Worm (Caenorhabditis elegans) whole organism, young adult: ENCODE data around the gene erfa-3.

Experiments
- C17E4.6 ChIP-seq: fragments of 200-800 bp; sonication (Bioruptor generic); IDR thresholded peaks from 2 replicates; pipeline ENCODE4 v1.3.6; 2022; ENCODE audit warnings: missing genetic modification reagents, missing genetic modification characterization, missing compliant biosample characterization
- D2030.7 ChIP-seq: fragments of 200-800 bp; sonication (Bioruptor generic); IDR thresholded peaks from 2 replicates; pipeline ENCODE4 v1.3.6; 2022; ENCODE audit warnings: missing genetic modification reagents, missing genetic modification characterization, missing compliant biosample characterization
- F23B12.7 ChIP-seq: sonication (generic microtip); optimal IDR thresholded peaks from 2 replicates; lab custom pipeline; 2017; ENCODE audit warnings: missing genetic modification characterization, mild to moderate bottlenecking, missing compliant biosample characterization, antibody characterized with exemption, moderate library complexity; ENCODE audit not compliant: insufficient read depth
- F55B11.4 ChIP-seq: sonication (generic microtip); optimal IDR thresholded peaks from 2 replicates; lab custom pipeline; 2016; ENCODE audit warnings: missing compliant biosample characterization, missing genetic modification characterization, borderline replicate concordance; ENCODE audit not compliant: insufficient read depth
- T26A5.8 ChIP-seq: sonication (generic microtip); optimal IDR thresholded peaks from 2 replicates; lab custom pipeline; 2016; ENCODE audit warnings: missing genetic modification characterization, missing compliant biosample characterization
- Y53G8AR.9 ChIP-seq: fragments of 200-800 bp; sonication (Bioruptor generic); conservative IDR thresholded peaks from 2 replicates; pipeline ENCODE4 v1.3.6; 2022; ENCODE audit warnings: missing genetic modification reagents, missing genetic modification characterization, missing compliant biosample characterization
- Y67H2A.10 ChIP-seq: fragments of 200-800 bp; sonication (Bioruptor generic); conservative IDR thresholded peaks from 2 replicates; pipeline ENCODE4 v1.3.6; 2022; ENCODE audit warnings: missing genetic modification reagents, missing genetic modification characterization, missing compliant biosample characterization
- ama-1 ChIP-seq, 3 experiments: fragments of 150-350 bp in 1 of 3; sonication (generic microtip) in 2 of 3; optimal IDR thresholded peaks; 2 replicates each; lab custom pipeline; 2014 to 2018; ENCODE audit warnings: missing biosample characterization in 2 of 3, missing genetic modification characterization in 2 of 3, missing genetic modification reagents in 2 of 3
- aptf-2 ChIP-seq: fragments of 200-800 bp; sonication (Bioruptor generic); conservative IDR thresholded peaks from 2 replicates; pipeline ENCODE4 v1.3.6; 2022; ENCODE audit warnings: missing genetic modification reagents, missing genetic modification characterization, missing compliant biosample characterization
- aptf-3 ChIP-seq: fragments of 200-800 bp; sonication (Bioruptor generic); IDR thresholded peaks from 2 replicates; pipeline ENCODE4 v1.3.6; 2022; ENCODE audit warnings: missing genetic modification characterization, missing compliant biosample characterization
- atf-7 ChIP-seq: sonication (generic microtip); optimal IDR thresholded peaks from 2 replicates; lab custom pipeline; 2017; ENCODE audit warnings: mild to moderate bottlenecking, missing genetic modification characterization, missing compliant biosample characterization
- cebp-2 ChIP-seq: fragments of 200-800 bp; sonication (Bioruptor generic); IDR thresholded peaks from 2 replicates; pipeline ENCODE4 v1.3.6; 2022; ENCODE audit warnings: missing genetic modification characterization, missing compliant biosample characterization
- die-1 ChIP-seq: sonication (generic microtip); optimal IDR thresholded peaks from 2 replicates; lab custom pipeline; 2016; ENCODE audit warnings: missing genotype, mild to moderate bottlenecking, missing genetic modification characterization, missing compliant biosample characterization
- dox-1 ChIP-seq: fragments of 200-800 bp; sonication (Bioruptor generic); IDR thresholded peaks from 2 replicates; pipeline ENCODE4 v1.3.6; 2022; ENCODE audit warnings: missing genetic modification reagents, missing genetic modification characterization, missing compliant biosample characterization
- dpl-1 ChIP-seq: fragments of 150-350 bp; optimal IDR thresholded peaks from 2 replicates; lab custom pipeline; 2014; ENCODE audit warnings: missing biosample characterization, missing genetic modification reagents, missing genetic modification characterization
- ekl-4 ChIP-seq: fragments of 200-800 bp; sonication (Bioruptor generic); IDR thresholded peaks from 2 replicates; pipeline ENCODE4 v1.3.6; 2022; ENCODE audit warnings: missing genetic modification reagents, missing genetic modification characterization, missing compliant biosample characterization
- him-1 ChIP-seq: sonication (generic microtip); optimal IDR thresholded peaks from 2 replicates; lab custom pipeline; 2016; ENCODE audit warnings: missing genotype, missing genetic modification reagents, missing genetic modification characterization, missing compliant biosample characterization
- hlh-12 ChIP-seq: sonication (generic microtip); optimal IDR thresholded peaks from 2 replicates; lab custom pipeline; 2016; ENCODE audit warnings: missing genetic modification characterization, missing compliant biosample characterization
- hrde-1 ChIP-seq: sonication (generic microtip); optimal IDR thresholded peaks from 2 replicates; lab custom pipeline; 2016; ENCODE audit warnings: missing genetic modification characterization, mild to moderate bottlenecking, missing compliant biosample characterization, moderate library complexity, missing genotype, missing genetic modification reagents, borderline replicate concordance
- let-607 ChIP-seq, 2 experiments: fragments of 200-800 bp in 1 of 2; sonication (Bioruptor generic) in 1 of 2; sonication (generic microtip) in 1 of 2; optimal IDR thresholded peaks; 2 replicates each; lab custom pipeline; 2016 to 2018; ENCODE audit warnings: mild to moderate bottlenecking in 2 of 2, missing compliant biosample characterization in 2 of 2, missing genetic modification characterization in 2 of 2, moderate library complexity in 2 of 2, missing genotype in 1 of 2
- lin-35 ChIP-seq, 3 experiments: fragments of 150-350 bp in 2 of 3; sonication (generic microtip) in 1 of 3; optimal IDR thresholded peaks; 2 replicates each; lab custom pipeline; 2014 to 2018; ENCODE audit warnings: missing biosample characterization in 3 of 3, missing genetic modification characterization in 3 of 3, missing genetic modification reagents in 3 of 3
- lin-40 ChIP-seq: sonication (generic microtip); optimal IDR thresholded peaks from 2 replicates; lab custom pipeline; 2016; ENCODE audit warnings: missing genetic modification characterization, mild to moderate bottlenecking, missing compliant biosample characterization, missing genotype, missing genetic modification reagents
- madf-6 ChIP-seq: fragments of 200-800 bp; sonication (Bioruptor generic); IDR thresholded peaks from 2 replicates; pipeline ENCODE4 v1.3.6; 2022; ENCODE audit warnings: missing genetic modification reagents, missing genetic modification characterization, missing compliant biosample characterization
- nhr-120 ChIP-seq: fragments of 200-800 bp; sonication (Bioruptor generic); IDR thresholded peaks from 2 replicates; pipeline ENCODE4 v1.3.6; 2022; ENCODE audit warnings: missing genetic modification characterization, missing compliant biosample characterization
- nhr-27 ChIP-seq: fragments of 200-800 bp; sonication (Bioruptor generic); optimal IDR thresholded peaks from 2 replicates; lab custom pipeline; 2018; ENCODE audit warnings: mild to moderate bottlenecking, missing genetic modification characterization, moderate library complexity, missing compliant biosample characterization
- nhr-80 ChIP-seq: sonication (generic microtip); optimal IDR thresholded peaks from 2 replicates; lab custom pipeline; 2016; ENCODE audit warnings: missing genetic modification characterization, missing compliant biosample characterization
- nhr-90 ChIP-seq: sonication (generic microtip); optimal IDR thresholded peaks from 2 replicates; lab custom pipeline; 2016; ENCODE audit warnings: missing genotype, mild to moderate bottlenecking, missing genetic modification characterization, missing compliant biosample characterization
- pbrm-1 ChIP-seq: fragments of 200-800 bp; sonication (Bioruptor generic); IDR thresholded peaks from 2 replicates; pipeline ENCODE4 v1.3.6; 2022; ENCODE audit warnings: missing genetic modification reagents, missing genetic modification characterization, missing compliant biosample characterization
- sea-2 ChIP-seq: fragments of 200-800 bp; sonication (Bioruptor generic); IDR thresholded peaks from 2 replicates; pipeline ENCODE4 v1.3.6; 2022; ENCODE audit warnings: missing genetic modification characterization, missing compliant biosample characterization
- tbp1 ChIP-seq: fragments of 200-800 bp; sonication (Bioruptor generic); optimal IDR thresholded peaks from 2 replicates; lab custom pipeline; 2018; ENCODE audit warnings: mild to moderate bottlenecking, missing genetic modification characterization, missing compliant biosample characterization
- unc-130 ChIP-seq: sonication (generic microtip); optimal IDR thresholded peaks from 2 replicates; lab custom pipeline; 2016; ENCODE audit warnings: missing genetic modification reagents, missing genetic modification characterization, missing compliant biosample characterization
- ztf-18 ChIP-seq: sonication (generic microtip); optimal IDR thresholded peaks from 2 replicates; lab custom pipeline; 2016; ENCODE audit warnings: missing genotype, mild to moderate bottlenecking, missing genetic modification characterization, missing compliant biosample characterization
- ztf-25 ChIP-seq: fragments of 200-800 bp; sonication (Bioruptor generic); IDR thresholded peaks from 2 replicates; pipeline ENCODE4 v1.3.6; 2022; ENCODE audit warnings: missing genetic modification reagents, missing genetic modification characterization, missing compliant biosample characterization
- ztf-26 ChIP-seq: sonication (generic microtip); optimal IDR thresholded peaks from 2 replicates; lab custom pipeline; 2017; ENCODE audit warnings: missing genetic modification characterization, missing compliant biosample characterization

The erfa-3 gene

DNA sequence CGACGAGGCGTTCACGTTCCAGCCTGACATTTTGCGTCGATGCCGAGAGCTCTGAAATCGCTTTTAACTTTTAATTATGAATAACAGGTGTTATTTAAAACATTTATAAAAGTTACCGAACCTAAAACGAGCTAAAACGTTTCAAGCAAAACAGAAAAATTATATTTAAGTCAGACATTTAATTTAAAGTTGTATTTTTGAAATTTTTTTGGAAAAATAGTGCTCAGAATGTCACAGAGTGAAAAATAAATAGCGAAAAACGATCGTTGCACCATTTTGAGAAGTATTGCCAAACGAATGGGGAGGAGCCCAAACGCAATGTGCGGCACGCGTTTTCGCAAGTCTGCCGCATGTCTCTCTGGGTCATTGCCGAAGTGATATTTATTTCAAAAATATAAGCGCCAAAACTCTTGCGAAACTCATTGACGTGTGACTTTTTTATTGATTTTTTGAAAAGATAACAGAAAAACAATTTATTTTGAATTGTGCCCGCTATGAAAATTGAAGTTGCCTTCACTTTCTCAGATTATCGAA is at the start of gene erfa-3 (continued):
- no peak for TF ChIP-seq C17E4.6 (GFP tag; lab: Robert Waterston, UW)
- no peak for TF ChIP-seq aptf-3 (GFP tag; lab: Robert Waterston, UW)
- TF ChIP-seq dpl-1 (GFP tag; lab: Kevin White, UChicago) = peak; percentile 27
- TF ChIP-seq D2030.7 (GFP tag; lab: Robert Waterston, UW) = peak; percentile 38; the same call in 1 of the 2 replicates
- peak; percentile 49 for TF ChIP-seq lin-40 (tag; lab: Kevin White, UChicago)
- TF ChIP-seq F23B12.7 (tag; lab: Kevin White, UChicago) = peak; percentile 59
- TF ChIP-seq him-1 (tag; lab: Kevin White, UChicago) = peak; percentile 17
- peak in 1 of 3 experiments; percentile 69 for TF ChIP-seq lin-35 (GFP tag; optimal IDR thresholded peaks at IDR 0.05; lab: Kevin White, UChicago)
- TF ChIP-seq tbp1 (GFP tag; lab: Kevin White, UChicago) = peak; percentile 33
- no peak for TF ChIP-seq atf-7 (tag; lab: Kevin White, UChicago)
- peak in 1 of 2 experiments; percentile 2 for TF ChIP-seq let-607 (tag; optimal IDR thresholded peaks at IDR 0.05; lab: Kevin White, UChicago)
- TF ChIP-seq Y67H2A.10 (GFP tag; lab: Robert Waterston, UW) = peak; percentile 49; the same call in 1 of the 2 replicates
- no peak for TF ChIP-seq F55B11.4 (tag; lab: Kevin White, UChicago)
- TF ChIP-seq nhr-80 = peak; percentile 63
- TF ChIP-seq ztf-18 (tag; lab: Kevin White, UChicago) = peak; percentile 43
- no peak for TF ChIP-seq ama-1 (optimal IDR thresholded peaks at IDR 0.05; lab: Kevin White, UChicago)
- TF ChIP-seq ama-1 (GFP tag; optimal IDR thresholded peaks at IDR 0.05; lab: Kevin White, UChicago) = peak in 1 of 2 experiments; percentile 30

ce11 chrV:11161791-11162190 is 48.9 kb upstream of the erfa-3 start, which contains the start of gene srg-41:
Gene srg-41 (minus strand): TSS chrV:11161891.
- TF ChIP-seq ztf-25 (GFP tag; lab: Robert Waterston, UW) = no peak

ce11 chrV:11157947-11158346 is 45.1 kb upstream of the erfa-3 start, which contains the start of gene srg-42:
Gene srg-42 (minus strand): TSS chrV:11158047.
- TF ChIP-seq hrde-1 (tag; lab: Kevin White, UChicago) = no peak
- TF ChIP-seq him-1 (tag; lab: Kevin White, UChicago) = no peak
- TF ChIP-seq unc-130 (GFP tag; lab: Kevin White, UChicago) = no peak
- TF ChIP-seq die-1 (tag; lab: Kevin White, UChicago) = no peak
- no peak for TF ChIP-seq pbrm-1 (GFP tag; lab: Robert Waterston, UW)
- no peak for TF ChIP-seq madf-6 (GFP tag; lab: Robert Waterston, UW)
- no peak for TF ChIP-seq T26A5.8 (tag; lab: Kevin White, UChicago)
- no peak for TF ChIP-seq ekl-4 (GFP tag; lab: Robert Waterston, UW)

ce11 chrV:11156589-11156988 is 43.7 kb upstream of the erfa-3 start:
- TF ChIP-seq cebp-2 (GFP tag; lab: Robert Waterston, UW) (no peak), nhr-27 (tag; lab: Kevin White, UChicago) (no peak), dox-1 (GFP tag; lab: Robert Waterston, UW) (no peak), aptf-2 (GFP tag; lab: Robert Waterston, UW) (no peak), nhr-80 (no peak), ztf-18 (tag; lab: Kevin White, UChicago) (no peak), sea-2 (GFP tag; lab: Robert Waterston, UW) (no peak), ztf-26 (tag; lab: Kevin White, UChicago) (no peak), Y53G8AR.9 (GFP tag; lab: Robert Waterston, UW) (no peak), lin-40 (tag; lab: Kevin White, UChicago) (no peak), pbrm-1 (GFP tag; lab: Robert Waterston, UW) (no peak), hlh-12 (no peak), nhr-90 (no peak), nhr-120 (GFP tag; lab: Robert Waterston, UW) (no peak)
